Worm (Caenorhabditis elegans) whole organism, mixed stage, embryonic: ENCODE results near the gene F31F6.2.

Experiments
- cnd-1 ChIP-seq: fragments of 200-800 bp; sonication (Bioruptor generic); optimal IDR thresholded peaks from 2 replicates; lab custom pipeline; 2018; ENCODE audit warnings: mild to moderate bottlenecking, missing genetic modification characterization, missing compliant biosample characterization
- lsy-2 ChIP-seq: fragments of 150-350 bp; optimal IDR thresholded peaks from 2 replicates; lab custom pipeline; 2014; ENCODE audit warnings: missing biosample characterization, missing genetic modification characterization
- snpc-4 ChIP-seq: fragments of 150-350 bp; optimal IDR thresholded peaks from 2 replicates; lab custom pipeline; 2014; ENCODE audit warnings: missing biosample characterization, missing genetic modification characterization
- sptf-1 ChIP-seq: sonication (generic microtip); optimal IDR thresholded peaks from 2 replicates; lab custom pipeline; 2017; ENCODE audit warnings: mild to moderate bottlenecking, missing genetic modification characterization, moderate library complexity, missing compliant biosample characterization

DNA sequence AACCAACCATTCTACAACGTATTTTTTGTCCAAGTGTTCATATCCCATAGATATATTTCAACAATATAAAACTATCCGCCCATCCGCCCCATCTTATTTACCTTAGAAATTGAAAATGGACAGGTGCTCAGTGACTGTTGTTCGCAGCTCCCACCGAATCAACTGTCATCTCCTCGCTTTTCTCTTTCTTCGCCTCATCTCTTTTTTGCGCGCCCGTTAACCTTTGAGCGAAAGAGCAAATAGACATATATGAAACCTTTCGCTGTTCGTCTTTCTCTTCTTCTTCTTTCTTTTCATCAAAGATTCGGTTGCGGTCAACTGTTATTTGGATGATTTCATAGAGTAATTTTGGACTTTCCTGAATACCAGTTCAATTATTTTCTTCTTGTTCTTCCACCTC is 4.0 kb upstream of the F31F6.2 start, which contains the start of gene sssh-1:
- TF ChIP-seq lsy-2 (tag; lab: Kevin White, UChicago) (no peak), sptf-1 (no peak), snpc-4 (tag; lab: Kevin White, UChicago) (no peak), cnd-1 (tag; lab: Kevin White, UChicago) (no peak)
